Fruit fly (Drosophila melanogaster) whole organism, embryonic: ENCODE results near the gene Cpr23B.

Experiments
- Aef1 ChIP-seq: fragments of 200-800 bp; sonication (Bioruptor generic); IDR thresholded peaks from 3 replicates; pipeline ENCODE4 v1.3.6; 2022; ENCODE audit warnings: missing biosample characterization, missing genetic modification characterization
- Asciz ChIP-seq: fragments of 200-800 bp; sonication (Bioruptor generic); optimal IDR thresholded peaks from 2 replicates; lab custom pipeline; 2017; ENCODE audit warnings: missing biosample characterization, mild to moderate bottlenecking, missing genetic modification characterization, missing genetic modification reagents
- B-H1 ChIP-seq: fragments of 200-800 bp; sonication (Bioruptor generic); IDR thresholded peaks from 3 replicates; pipeline ENCODE4 v1.3.6; 2022; ENCODE audit warnings: missing biosample characterization, missing genetic modification characterization
- Blimp-1 ChIP-seq: fragments of 200-800 bp; sonication (Bioruptor generic); optimal IDR thresholded peaks from 3 replicates; lab custom pipeline; 2018; ENCODE audit warnings: missing biosample characterization, missing genetic modification characterization, mild to moderate bottlenecking, moderate library complexity, missing genetic modification reagents
- CG10267 ChIP-seq: fragments of 200-800 bp; sonication (Bioruptor generic); optimal IDR thresholded peaks from 2 replicates; lab custom pipeline; 2018; ENCODE audit warnings: missing biosample characterization, mild to moderate bottlenecking, missing genetic modification characterization, moderate library complexity
- CG12155 ChIP-seq: fragments of 200-800 bp; sonication (Bioruptor generic); optimal IDR thresholded peaks from 3 replicates; lab custom pipeline; 2016; ENCODE audit warnings: missing biosample characterization, missing genetic modification characterization
- CG12219 ChIP-seq: fragments of 200-800 bp; sonication (Bioruptor generic); optimal IDR thresholded peaks from 3 replicates; lab custom pipeline; 2018; ENCODE audit warnings: missing biosample characterization, mild to moderate bottlenecking, missing genetic modification characterization
- CG12391 ChIP-seq: fragments of 200-800 bp; sonication (Bioruptor generic); optimal IDR thresholded peaks from 3 replicates; lab custom pipeline; 2018; ENCODE audit warnings: missing biosample characterization, mild to moderate bottlenecking, missing genetic modification characterization, moderate library complexity
- CG12769 ChIP-seq: fragments of 200-800 bp; sonication (Bioruptor generic); optimal IDR thresholded peaks from 2 replicates; lab custom pipeline; 2019; ENCODE audit warnings: missing biosample characterization, mild to moderate bottlenecking, missing genetic modification characterization, moderate library complexity
- CG13775 ChIP-seq: fragments of 200-800 bp; sonication (Bioruptor generic); optimal IDR thresholded peaks from 3 replicates; lab custom pipeline; 2017; ENCODE audit warnings: missing biosample characterization, mild to moderate bottlenecking, missing genetic modification characterization
- CG15011 ChIP-seq: fragments of 200-800 bp; sonication (Bioruptor generic); optimal IDR thresholded peaks from 3 replicates; lab custom pipeline; 2018; ENCODE audit warnings: missing biosample characterization, mild to moderate bottlenecking, missing genetic modification characterization
- CG1529 ChIP-seq: fragments of 200-800 bp; sonication (Bioruptor generic); optimal IDR thresholded peaks from 3 replicates; lab custom pipeline; 2018; ENCODE audit warnings: missing biosample characterization, missing genetic modification characterization
- CG1603 ChIP-seq: fragments of 200-800 bp; sonication (Bioruptor generic); optimal IDR thresholded peaks from 2 replicates; lab custom pipeline; 2019; ENCODE audit warnings: missing biosample characterization, mild to moderate bottlenecking, missing genetic modification characterization, moderate library complexity
- CG18764 ChIP-seq: fragments of 200-800 bp; sonication (Bioruptor generic); optimal IDR thresholded peaks from 3 replicates; lab custom pipeline; 2016; ENCODE audit warnings: missing biosample characterization, missing genetic modification characterization
- CG34422 ChIP-seq: fragments of 200-800 bp; sonication (Bioruptor generic); IDR thresholded peaks from 3 replicates; pipeline ENCODE4 v1.3.6; 2022; ENCODE audit warnings: missing biosample characterization, missing genetic modification characterization
- CG4424 ChIP-seq: fragments of 200-800 bp; sonication (Bioruptor generic); optimal IDR thresholded peaks from 3 replicates; lab custom pipeline; 2016; ENCODE audit warnings: missing biosample characterization, missing genetic modification characterization
- CG4617 ChIP-seq: fragments of 200-800 bp; sonication (Bioruptor generic); optimal IDR thresholded peaks from 3 replicates; lab custom pipeline; 2016; ENCODE audit warnings: missing biosample characterization, missing genetic modification characterization, borderline replicate concordance
- CG6683 ChIP-seq: fragments of 200-800 bp; sonication (Bioruptor generic); optimal IDR thresholded peaks from 2 replicates; lab custom pipeline; 2017; ENCODE audit warnings: missing biosample characterization, mild to moderate bottlenecking, missing genetic modification characterization, missing genetic modification reagents
- CG7839 ChIP-seq: fragments of 200-800 bp; sonication (Bioruptor generic); optimal IDR thresholded peaks from 3 replicates; lab custom pipeline; 2018; ENCODE audit warnings: missing biosample characterization, mild to moderate bottlenecking, missing genetic modification characterization, moderate library complexity
- CG8388 ChIP-seq: fragments of 200-800 bp; sonication (Bioruptor generic); optimal IDR thresholded peaks from 2 replicates; lab custom pipeline; 2019; ENCODE audit warnings: missing biosample characterization, mild to moderate bottlenecking, missing genetic modification characterization, moderate library complexity
- Elba2 ChIP-seq: fragments of 200-800 bp; sonication (Bioruptor generic); optimal IDR thresholded peaks from 3 replicates; lab custom pipeline; 2016; ENCODE audit warnings: missing biosample characterization, missing genetic modification characterization
- Ets97D ChIP-seq: fragments of 200-800 bp; sonication (Bioruptor generic); optimal IDR thresholded peaks from 3 replicates; lab custom pipeline; 2016; ENCODE audit warnings: missing biosample characterization, missing genetic modification characterization
- Fer1 ChIP-seq: fragments of 200-800 bp; sonication (Bioruptor generic); optimal IDR thresholded peaks from 2 replicates; lab custom pipeline; 2017; ENCODE audit warnings: missing biosample characterization, mild to moderate bottlenecking, missing genetic modification characterization
- GATAe ChIP-seq: fragments of 200-800 bp; sonication (Bioruptor generic); conservative IDR thresholded peaks from 2 replicates; pipeline ENCODE4 v1.3.6; 2022; ENCODE audit warnings: missing biosample characterization, missing genetic modification characterization
- HLHmδ ChIP-seq: fragments of 200-800 bp; sonication (Bioruptor generic); optimal IDR thresholded peaks from 2 replicates; lab custom pipeline; 2018; ENCODE audit warnings: missing biosample characterization, mild to moderate bottlenecking, missing genetic modification characterization, moderate library complexity
- NK7.1 ChIP-seq: fragments of 200-800 bp; sonication (Bioruptor generic); optimal IDR thresholded peaks from 3 replicates; lab custom pipeline; 2016; ENCODE audit warnings: missing biosample characterization, missing genetic modification characterization
- Pdp1 ChIP-seq, 2 experiments: fragments of 200-800 bp; sonication (Bioruptor generic); optimal IDR thresholded peaks; 3 replicates each; lab custom pipeline; 2016; ENCODE audit warnings: missing biosample characterization in 2 of 2, missing genetic modification characterization in 2 of 2, mild to moderate bottlenecking in 1 of 2, moderate library complexity in 1 of 2
- Sox100B ChIP-seq: fragments of 200-800 bp; sonication (Bioruptor generic); optimal IDR thresholded peaks from 3 replicates; lab custom pipeline; 2018; ENCODE audit warnings: missing biosample characterization, mild to moderate bottlenecking, missing genetic modification characterization
- Vsx1 ChIP-seq: fragments of 200-800 bp; sonication (Bioruptor generic); optimal IDR thresholded peaks from 2 replicates; lab custom pipeline; 2017; ENCODE audit warnings: missing biosample characterization, mild to moderate bottlenecking, missing genetic modification characterization, missing genetic modification reagents
- chif ChIP-seq, 2 experiments: fragments of 200-800 bp; sonication (Bioruptor generic); optimal IDR thresholded peaks; 3 replicates each; lab custom pipeline; 2016; ENCODE audit warnings: missing biosample characterization in 2 of 2, missing genetic modification characterization in 2 of 2
- chm ChIP-seq: fragments of 200-800 bp; sonication (Bioruptor generic); IDR thresholded peaks from 2 replicates; pipeline ENCODE4 v1.3.6; 2022; ENCODE audit warnings: missing biosample characterization, missing genetic modification characterization
- cwo ChIP-seq: fragments of 200-800 bp; sonication (Bioruptor generic); optimal IDR thresholded peaks from 3 replicates; lab custom pipeline; 2017; ENCODE audit warnings: missing biosample characterization, missing genetic modification characterization, mild to moderate bottlenecking, moderate library complexity, missing genetic modification reagents
- dm ChIP-seq: fragments of 200-800 bp; sonication (Bioruptor generic); optimal IDR thresholded peaks from 3 replicates; lab custom pipeline; 2016; ENCODE audit warnings: missing biosample characterization, missing genetic modification characterization
- eve ChIP-seq, 2 experiments: fragments of >200 bp; optimal IDR thresholded peaks; 2 replicates each; lab custom pipeline; 2017; ENCODE audit warnings: missing biosample characterization in 2 of 2, missing genetic modification characterization in 2 of 2
- eyg ChIP-seq: fragments of 200-800 bp; sonication (Bioruptor generic); optimal IDR thresholded peaks from 3 replicates; lab custom pipeline; 2016; ENCODE audit warnings: missing biosample characterization, missing genetic modification characterization
- inv ChIP-seq: fragments of 200-800 bp; sonication (Bioruptor generic); IDR thresholded peaks from 2 replicates; pipeline ENCODE4 v1.3.6; 2022; ENCODE audit warnings: missing biosample characterization, missing genetic modification characterization; ENCODE audit not compliant: partially characterized antibody
- kah ChIP-seq: fragments of 200-800 bp; sonication (Bioruptor generic); optimal IDR thresholded peaks from 2 replicates; lab custom pipeline; 2018; ENCODE audit warnings: missing biosample characterization, mild to moderate bottlenecking, missing genetic modification characterization
- ken ChIP-seq: fragments of 200-800 bp; sonication (Bioruptor generic); IDR thresholded peaks from 3 replicates; pipeline ENCODE4 v1.3.6; 2022; ENCODE audit warnings: missing biosample characterization, missing genetic modification characterization
- kni ChIP-seq: fragments of 200-800 bp; sonication (Bioruptor generic); optimal IDR thresholded peaks from 3 replicates; lab custom pipeline; 2017; ENCODE audit warnings: mild to moderate bottlenecking, missing biosample characterization, missing genetic modification reagents, missing genetic modification characterization
- lbe ChIP-seq: fragments of 200-800 bp; sonication (Bioruptor generic); optimal IDR thresholded peaks from 2 replicates; lab custom pipeline; 2016; ENCODE audit warnings: missing biosample characterization, mild to moderate bottlenecking, missing genetic modification characterization
- lilli ChIP-seq: fragments of 200-800 bp; sonication (Bioruptor generic); optimal IDR thresholded peaks from 3 replicates; lab custom pipeline; 2016; ENCODE audit warnings: missing biosample characterization, missing genetic modification characterization
- mld ChIP-seq: fragments of 200-800 bp; sonication (Bioruptor generic); IDR thresholded peaks from 3 replicates; pipeline ENCODE4 v1.3.6; 2022; ENCODE audit warnings: missing biosample characterization, missing genetic modification characterization; ENCODE audit not compliant: partially characterized antibody
- org-1 ChIP-seq: fragments of 200-800 bp; sonication (Bioruptor generic); optimal IDR thresholded peaks from 2 replicates; lab custom pipeline; 2017; ENCODE audit warnings: missing biosample characterization, missing genetic modification characterization
- peb ChIP-seq: fragments of 200-800 bp; sonication (Bioruptor generic); IDR thresholded peaks from 2 replicates; pipeline ENCODE4 v1.3.6; 2022; ENCODE audit warnings: missing biosample characterization, missing genetic modification characterization
- pho ChIP-seq: fragments of 200-800 bp; sonication (Bioruptor generic); optimal IDR thresholded peaks from 2 replicates; lab custom pipeline; 2016; ENCODE audit warnings: missing biosample characterization, missing genetic modification characterization
- pros ChIP-seq: fragments of 200-800 bp; sonication (Bioruptor generic); optimal IDR thresholded peaks from 3 replicates; lab custom pipeline; 2019; ENCODE audit warnings: missing biosample characterization, mild to moderate bottlenecking, missing genetic modification characterization, moderate library complexity
- psq ChIP-seq: fragments of 200-800 bp; sonication (Bioruptor generic); optimal IDR thresholded peaks from 2 replicates; lab custom pipeline; 2017; ENCODE audit warnings: missing biosample characterization, missing genetic modification characterization
- rib ChIP-seq: fragments of 200-800 bp; sonication (Bioruptor generic); IDR thresholded peaks from 2 replicates; pipeline ENCODE4 v1.3.6; 2022; ENCODE audit warnings: missing biosample characterization, missing genetic modification characterization
- sens ChIP-seq: fragments of 200-800 bp; sonication (Bioruptor generic); peaks from one replicate; lab custom pipeline; 2016; ENCODE audit warnings: missing biosample characterization, missing genetic modification characterization
- vvl ChIP-seq: fragments of 200-800 bp; sonication (Bioruptor generic); IDR thresholded peaks from 2 replicates; pipeline ENCODE4 v1.3.6; 2022; ENCODE audit warnings: missing biosample characterization, missing genetic modification characterization

The Cpr23B gene

dm6 chr2L:2888859-2889443, 50.7 kb downstream of the Cpr23B start (continued):
- TF ChIP-seq CG12155 (GFP tag; lab: Kevin White, UChicago), result no peak
- TF ChIP-seq Blimp-1, result peak; percentile 53
- no peak for TF ChIP-seq org-1 (GFP tag; lab: Kevin White, UChicago)
- TF ChIP-seq pros, result peak; percentile 88
- TF ChIP-seq HLHmδ (GFP tag; lab: Kevin White, UChicago), result no peak
- TF ChIP-seq CG7839 (tag; lab: Kevin White, UChicago), result no peak
- no peak for TF ChIP-seq chif (GFP tag; optimal IDR thresholded peaks at IDR 0.05; lab: Kevin White, UChicago)
- TF ChIP-seq pho, result no peak
- TF ChIP-seq rib (GFP tag; lab: Robert Waterston, UW), result peak; percentile 42; the same call in 1 of the 2 replicates
- TF ChIP-seq Aef1 (GFP tag; lab: Robert Waterston, UW), result peak; percentile 51
- no peak for TF ChIP-seq CG4617 (GFP tag; lab: Kevin White, UChicago)
- TF ChIP-seq dm (GFP tag; lab: Kevin White, UChicago), result no peak
- TF ChIP-seq ken, result no peak
- TF ChIP-seq kni (GFP tag; lab: Kevin White, UChicago), result peak; percentile 52
- no peak for TF ChIP-seq NK7.1 (GFP tag; lab: Kevin White, UChicago)
- no peak for TF ChIP-seq CG4424 (GFP tag; lab: Kevin White, UChicago)
- no peak for TF ChIP-seq B-H1 (GFP tag; lab: Robert Waterston, UW)
- no peak for TF ChIP-seq Ets97D (GFP tag; lab: Kevin White, UChicago)
- TF ChIP-seq CG34422 (GFP tag; lab: Robert Waterston, UW), result no peak
- TF ChIP-seq eve (GFP tag; optimal IDR thresholded peaks at IDR 0.05; lab: Kevin White, UChicago), result peak in 1 of 2 experiments; percentile 84
- no peak for TF ChIP-seq cwo
- TF ChIP-seq CG1529 (GFP tag; lab: Kevin White, UChicago), result no peak
- no peak for TF ChIP-seq eyg (GFP tag; lab: Kevin White, UChicago)
- TF ChIP-seq Fer1 (GFP tag; lab: Kevin White, UChicago), result no peak
- TF ChIP-seq Asciz (GFP tag; lab: Kevin White, UChicago), result no peak
- peak; percentile 28 for TF ChIP-seq sens (GFP tag; lab: Kevin White, UChicago)
- no peak for TF ChIP-seq CG10267 (tag; lab: Kevin White, UChicago)
- no peak for TF ChIP-seq Elba2 (GFP tag; lab: Kevin White, UChicago)
- TF ChIP-seq lbe (GFP tag; lab: Kevin White, UChicago), result peak; percentile 52
- TF ChIP-seq CG1603 (tag; lab: Kevin White, UChicago), result no peak
- TF ChIP-seq vvl, result no peak
- no peak for TF ChIP-seq CG12391
- TF ChIP-seq inv, result no peak
- no peak for TF ChIP-seq Vsx1 (GFP tag; lab: Kevin White, UChicago)
- TF ChIP-seq CG15011 (GFP tag; lab: Kevin White, UChicago), result no peak
- TF ChIP-seq CG8388 (GFP tag; lab: Kevin White, UChicago), result no peak
- TF ChIP-seq Sox100B, result no peak
- peak; percentile 36 for TF ChIP-seq kah (GFP tag; lab: Kevin White, UChicago)
- no peak for TF ChIP-seq mld (GFP tag; lab: Robert Waterston, UW)
- no peak for TF ChIP-seq CG18764 (GFP tag; lab: Kevin White, UChicago)
- TF ChIP-seq CG13775 (GFP tag; lab: Kevin White, UChicago), result no peak
- no peak for TF ChIP-seq Pdp1 (GFP tag; optimal IDR thresholded peaks at IDR 0.05; lab: Kevin White, UChicago)
- TF ChIP-seq peb, result no peak
- no peak for TF ChIP-seq CG6683
- TF ChIP-seq lilli (GFP tag; lab: Kevin White, UChicago), result no peak
- peak; percentile 30 for TF ChIP-seq psq (GFP tag; lab: Kevin White, UChicago)
- TF ChIP-seq chm (GFP tag; lab: Robert Waterston, UW), result 0 out of 2 replicates have a peak, but pooled peaks have one; percentile 14
- no peak for TF ChIP-seq CG12219 (GFP tag; lab: Kevin White, UChicago)
- peak; percentile 34 for TF ChIP-seq CG12769
- no peak for TF ChIP-seq GATAe (GFP tag; lab: Robert Waterston, UW)
